Worm (Caenorhabditis elegans) whole organism, late embryonic: Measurements from ENCODE around the gene srp-2.

Experiments used
- C08G9.2 ChIP-seq: sonication (generic microtip); optimal IDR thresholded peaks from 2 replicates; lab custom pipeline; 2016; ENCODE audit warnings: mild to moderate bottlenecking, missing genetic modification characterization, moderate library complexity, missing compliant biosample characterization
- C38D4.7 ChIP-seq: fragments of 200-800 bp; sonication (Bioruptor generic); optimal IDR thresholded peaks from 2 replicates; lab custom pipeline; 2018; ENCODE audit warnings: mild to moderate bottlenecking, missing genetic modification characterization, moderate library complexity, missing compliant biosample characterization
- F13H6.1 ChIP-seq: sonication (generic microtip); optimal IDR thresholded peaks from 2 replicates; lab custom pipeline; 2016; ENCODE audit warnings: missing genetic modification characterization, missing compliant biosample characterization
- Y22D7AL.16 ChIP-seq: sonication (generic microtip); optimal IDR thresholded peaks from 2 replicates; lab custom pipeline; 2016; ENCODE audit warnings: missing genetic modification characterization, missing compliant biosample characterization
- ama-1 ChIP-seq: fragments of 150-350 bp; optimal IDR thresholded peaks from 2 replicates; lab custom pipeline; 2014
- ceh-14 ChIP-seq: sonication (generic microtip); optimal IDR thresholded peaks from 2 replicates; lab custom pipeline; 2016; ENCODE audit warnings: missing genotype, missing genetic modification characterization, missing compliant biosample characterization
- ceh-18 ChIP-seq: sonication (generic microtip); optimal IDR thresholded peaks from 2 replicates; lab custom pipeline; 2016; ENCODE audit warnings: missing genetic modification characterization, missing compliant biosample characterization
- ceh-19 ChIP-seq: fragments of 200-800 bp; sonication (Bioruptor generic); optimal IDR thresholded peaks from 2 replicates; lab custom pipeline; 2018; ENCODE audit warnings: mild to moderate bottlenecking, missing genetic modification characterization, missing compliant biosample characterization
- ceh-2 ChIP-seq: sonication (generic microtip); optimal IDR thresholded peaks from 2 replicates; lab custom pipeline; 2016; ENCODE audit warnings: missing genotype, missing genetic modification characterization, missing compliant biosample characterization
- ceh-24 ChIP-seq: sonication (generic microtip); optimal IDR thresholded peaks from 2 replicates; lab custom pipeline; 2016; ENCODE audit warnings: mild to moderate bottlenecking, missing genetic modification characterization, missing compliant biosample characterization
- ceh-31 ChIP-seq: sonication (generic microtip); optimal IDR thresholded peaks from 2 replicates; lab custom pipeline; 2016; ENCODE audit warnings: missing genetic modification characterization, missing compliant biosample characterization
- ceh-45 ChIP-seq: fragments of 200-800 bp; sonication (Bioruptor generic); IDR thresholded peaks from 2 replicates; pipeline ENCODE4 v1.3.6; 2022; ENCODE audit warnings: missing genetic modification reagents, missing genetic modification characterization, missing compliant biosample characterization
- ceh-48 ChIP-seq: sonication (generic microtip); optimal IDR thresholded peaks from 2 replicates; lab custom pipeline; 2016; ENCODE audit warnings: missing genetic modification characterization, inconsistent platforms, missing compliant biosample characterization
- dve-1 ChIP-seq: sonication (generic microtip); optimal IDR thresholded peaks from 2 replicates; lab custom pipeline; 2017; ENCODE audit warnings: antibody characterized with exemption, mild to moderate bottlenecking, missing genetic modification characterization, missing compliant biosample characterization
- elt-2 ChIP-seq: sonication (generic microtip); optimal IDR thresholded peaks from 2 replicates; lab custom pipeline; 2016; ENCODE audit warnings: missing genetic modification reagents, missing genetic modification characterization, missing compliant biosample characterization
- fkh-10 ChIP-seq: fragments of 150-350 bp; optimal IDR thresholded peaks from 2 replicates; lab custom pipeline; 2014; ENCODE audit warnings: missing biosample characterization, missing genetic modification reagents, missing genetic modification characterization
- gmeb-2 ChIP-seq: sonication (generic microtip); optimal IDR thresholded peaks from 2 replicates; lab custom pipeline; 2016; ENCODE audit warnings: missing genetic modification characterization, inconsistent platforms, missing compliant biosample characterization
- hlh-15 ChIP-seq: sonication (generic microtip); optimal IDR thresholded peaks from 2 replicates; lab custom pipeline; 2016; ENCODE audit warnings: missing genetic modification characterization, missing compliant biosample characterization
- hlh-30 ChIP-seq: sonication (generic microtip); optimal IDR thresholded peaks from 2 replicates; lab custom pipeline; 2017; ENCODE audit warnings: antibody characterized with exemption, missing genetic modification characterization, missing compliant biosample characterization; ENCODE audit not compliant: insufficient read depth
- hlh-8 ChIP-seq: sonication (generic microtip); optimal IDR thresholded peaks from 2 replicates; lab custom pipeline; 2016; ENCODE audit warnings: missing genotype, missing genetic modification characterization, missing compliant biosample characterization
- lim-6 ChIP-seq: sonication (generic microtip); optimal IDR thresholded peaks from 2 replicates; lab custom pipeline; 2016; ENCODE audit warnings: missing genetic modification characterization, missing compliant biosample characterization
- madf-2 ChIP-seq: sonication (generic microtip); optimal IDR thresholded peaks from 2 replicates; lab custom pipeline; 2017; ENCODE audit warnings: missing genetic modification characterization, missing compliant biosample characterization
- nfya-1 ChIP-seq: sonication (generic microtip); optimal IDR thresholded peaks from 2 replicates; lab custom pipeline; 2017; ENCODE audit warnings: missing genetic modification characterization, mild to moderate bottlenecking, missing compliant biosample characterization, antibody characterized with exemption, moderate library complexity
- nhr-232 ChIP-seq: sonication (generic microtip); optimal IDR thresholded peaks from 2 replicates; lab custom pipeline; 2016; ENCODE audit warnings: missing genetic modification characterization, missing compliant biosample characterization
- npax-4 ChIP-seq: sonication (generic microtip); optimal IDR thresholded peaks from 2 replicates; lab custom pipeline; 2016; ENCODE audit warnings: missing genetic modification characterization, missing compliant biosample characterization
- pax-1 ChIP-seq: fragments of 150-350 bp; optimal IDR thresholded peaks from 2 replicates; lab custom pipeline; 2014; ENCODE audit warnings: missing biosample characterization, missing genetic modification characterization
- pqm-1 ChIP-seq: sonication (generic microtip); optimal IDR thresholded peaks from 2 replicates; lab custom pipeline; 2016; ENCODE audit warnings: missing genetic modification characterization, missing compliant biosample characterization
- ref-2 ChIP-seq: sonication (generic microtip); optimal IDR thresholded peaks from 2 replicates; lab custom pipeline; 2016; ENCODE audit warnings: missing genetic modification characterization, missing compliant biosample characterization
- sox-2 ChIP-seq: fragments of 200-800 bp; sonication (Bioruptor generic); IDR thresholded peaks from 2 replicates; pipeline ENCODE4 v1.3.6; 2022; ENCODE audit warnings: missing genetic modification reagents, missing genetic modification characterization, missing compliant biosample characterization
- tbx-2 ChIP-seq: sonication (generic microtip); optimal IDR thresholded peaks from 2 replicates; lab custom pipeline; 2016; ENCODE audit warnings: missing genetic modification characterization, missing compliant biosample characterization
- unc-3 ChIP-seq, 2 experiments: fragments of 200-800 bp in 1 of 2; sonication (Bioruptor generic) in 1 of 2; sonication (generic microtip) in 1 of 2; conservative IDR thresholded peaks in 1 of 2; optimal IDR thresholded peaks in 1 of 2; 2 replicates each; pipeline versions ENCODE4 v1.3.6 to Lab custom; 2016 to 2022; ENCODE audit warnings: missing compliant biosample characterization in 2 of 2, missing genetic modification characterization in 2 of 2, missing genetic modification reagents in 1 of 2
- unc-42 ChIP-seq: sonication (generic microtip); optimal IDR thresholded peaks from 2 replicates; lab custom pipeline; 2016; ENCODE audit warnings: missing genotype, missing genetic modification characterization, missing compliant biosample characterization
- unc-55 ChIP-seq: sonication (generic microtip); optimal IDR thresholded peaks from 2 replicates; lab custom pipeline; 2017; ENCODE audit warnings: missing biosample characterization, missing genetic modification reagents, missing genetic modification characterization
- zip-5 ChIP-seq: sonication (generic microtip); optimal IDR thresholded peaks from 2 replicates; lab custom pipeline; 2016; ENCODE audit warnings: missing genetic modification characterization, missing compliant biosample characterization

The srp-2 gene

DNA sequence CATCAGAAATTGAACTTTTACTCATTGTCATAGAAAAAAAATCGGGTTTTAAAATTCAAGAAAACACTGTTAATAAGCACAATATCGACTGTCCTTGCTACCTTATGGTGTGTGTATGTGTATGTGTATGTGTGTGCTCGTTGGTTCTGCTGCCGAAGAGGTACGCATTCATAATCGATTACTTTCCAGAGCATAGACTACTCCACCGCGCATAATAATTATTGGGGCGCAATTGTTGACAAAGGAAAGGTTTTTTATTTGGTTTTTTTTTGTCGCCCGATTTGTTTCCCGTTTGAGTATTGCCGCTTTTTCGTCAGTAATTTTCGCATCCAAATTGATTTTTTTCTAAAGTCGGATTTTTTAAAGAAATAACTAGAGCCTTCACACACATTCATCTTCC, 1.2 kb upstream of the srp-2 start, which contains the start of gene C05E4.15:
TSS of gene C05E4.15 (minus strand) at position 101 of the 400 bp plus-strand sequence.
- TF ChIP-seq ceh-2 (tag; lab: Kevin White, UChicago) (no peak), hlh-15 (no peak), zip-5 (tag; lab: Kevin White, UChicago) (no peak), ama-1 (no peak), unc-3 (GFP tag; conservative IDR thresholded peaks at IDR 0.05; lab: Robert Waterston, UW) (no peak), unc-3 (tag; optimal IDR thresholded peaks at IDR 0.05; lab: Kevin White, UChicago) (no peak), madf-2 (tag; lab: Kevin White, UChicago) (no peak), tbx-2 (tag; lab: Kevin White, UChicago) (no peak), C38D4.7 (GFP tag; lab: Kevin White, UChicago) (no peak), ceh-24 (tag; lab: Kevin White, UChicago) (no peak), nfya-1 (tag; lab: Kevin White, UChicago) (no peak), ceh-45 (GFP tag; lab: Robert Waterston, UW) (no peak), Y22D7AL.16 (tag; lab: Kevin White, UChicago) (no peak), gmeb-2 (tag; lab: Kevin White, UChicago) (no peak), ceh-14 (tag; lab: Kevin White, UChicago) (no peak), nhr-232 (tag; lab: Kevin White, UChicago) (no peak)
- TF ChIP-seq, all 69 proteins: peak for 0

ce11 chrV:761882-762281, 558 bp upstream of the srp-2 start, which contains the start of gene C05E4.12:
TSS of gene C05E4.12 (minus strand) at chrV:761982.
- TF ChIP-seq lim-6 (tag; lab: Kevin White, UChicago) (no peak), sox-2 (GFP tag; lab: Robert Waterston, UW) (no peak), ceh-48 (tag; lab: Kevin White, UChicago) (no peak), nhr-232 (tag; lab: Kevin White, UChicago) (no peak)

DNA sequence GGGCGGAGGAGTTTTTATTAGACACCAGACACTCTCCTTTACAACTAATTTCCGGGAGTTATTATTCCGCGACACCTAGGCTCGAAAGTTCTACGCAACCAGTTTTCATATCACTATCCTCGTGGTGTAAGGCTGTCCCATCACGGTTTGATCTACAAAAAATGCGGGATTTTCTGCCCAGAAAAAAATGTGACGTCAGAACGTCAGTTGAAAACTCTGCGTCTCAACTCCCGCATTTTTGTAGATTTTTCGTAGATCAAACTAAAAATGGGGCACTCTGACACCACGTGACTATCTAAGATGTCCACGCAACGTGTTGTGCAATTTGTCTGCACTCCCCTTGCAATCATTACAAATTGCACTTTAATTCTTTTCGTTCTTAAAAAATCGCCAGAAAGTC, 2.3 kb downstream of the srp-2 start, which contains the start of gene str-238:
TSS of gene str-238 (plus strand) at position 301 of the 400 bp plus-strand sequence.
- TF ChIP-seq pqm-1 (tag; lab: Kevin White, UChicago) (no peak), hlh-30 (tag; lab: Kevin White, UChicago) (peak; percentile 22)

DNA sequence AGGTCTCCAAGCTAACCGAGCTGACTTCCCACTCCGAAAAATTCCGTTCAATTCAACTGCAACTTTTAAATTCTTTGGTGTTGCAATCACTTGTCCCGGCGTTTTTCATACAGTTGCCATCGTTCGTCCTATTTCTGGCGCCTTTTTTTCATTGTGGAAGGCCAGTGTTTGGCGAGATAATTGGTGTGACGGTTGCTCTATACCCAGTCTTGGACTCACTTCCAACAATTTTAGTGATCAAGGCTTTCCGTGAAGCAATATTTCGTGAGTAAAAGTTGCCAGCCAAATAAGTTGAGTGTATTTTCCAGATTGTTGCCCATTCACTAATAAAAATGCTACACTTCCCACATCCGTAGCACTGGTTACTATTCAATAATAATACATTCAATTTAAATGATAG, 9.8 kb downstream of the srp-2 start:
- TF ChIP-seq hlh-8 (tag; lab: Kevin White, UChicago) (no peak), F13H6.1 (tag; lab: Kevin White, UChicago) (no peak), dve-1 (tag; lab: Kevin White, UChicago) (no peak), unc-42 (tag; lab: Kevin White, UChicago) (no peak), npax-4 (tag; lab: Kevin White, UChicago) (no peak), ref-2 (tag; lab: Kevin White, UChicago) (no peak), ceh-19 (GFP tag; lab: Kevin White, UChicago) (no peak), C08G9.2 (tag; lab: Kevin White, UChicago) (no peak)

DNA sequence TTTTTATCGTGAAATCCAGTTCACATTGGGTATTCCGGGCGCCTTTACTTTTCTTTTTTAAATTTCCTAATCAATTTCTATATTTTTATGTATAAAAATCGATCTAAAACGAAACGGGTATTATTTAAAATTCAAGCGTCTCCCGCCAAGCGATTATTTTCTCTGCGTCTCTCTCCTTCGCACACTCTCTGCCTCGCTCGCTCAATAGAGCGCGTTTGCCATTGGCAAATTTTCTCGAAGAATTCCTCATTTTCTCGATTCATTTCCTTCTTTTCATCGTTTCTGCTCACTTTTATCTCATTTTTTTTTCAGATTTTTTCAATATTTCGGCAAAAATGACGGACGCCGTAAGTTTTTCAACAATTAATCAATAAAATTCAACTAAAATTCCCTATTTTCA, 10.8 kb downstream of the srp-2 start, which contains the start of gene sti-1:
TSS of gene sti-1 (plus strand) at position 263 of the 400 bp plus-strand sequence.
- TF ChIP-seq gmeb-2 (tag; lab: Kevin White, UChicago) (no peak), fkh-10 (GFP tag; lab: Kevin White, UChicago) (no peak), ceh-48 (tag; lab: Kevin White, UChicago) (peak; percentile 10), ceh-31 (tag; lab: Kevin White, UChicago) (peak; percentile 61), nfya-1 (tag; lab: Kevin White, UChicago) (peak; percentile 83), unc-55 (GFP tag; lab: Kevin White, UChicago) (peak; percentile 77), dve-1 (tag; lab: Kevin White, UChicago) (peak; percentile 36), elt-2 (tag; lab: Kevin White, UChicago) (peak; percentile 44), unc-42 (tag; lab: Kevin White, UChicago) (peak; percentile 64), pax-1 (tag; lab: Kevin White, UChicago) (peak; percentile 24), hlh-15 (no peak), ceh-18 (tag; lab: Kevin White, UChicago) (peak; percentile 32)
- TF ChIP-seq, all 69 proteins: peak for 9
